Fruit fly (Drosophila melanogaster): ENCODE data around the gene AlkB.

- TF ChIP-seq EcR (GFP tag; optimal IDR thresholded peaks at IDR 0.05) (no peak), psq (optimal IDR thresholded peaks at IDR 0.05) (no peak), usp (GFP tag; optimal IDR thresholded peaks at IDR 0.05) (no peak), Dll (optimal IDR thresholded peaks at IDR 0.05) (no peak)
These were observed 34.5 kb upstream of the AlkB start for dm6 chrX:15893732-15894264.

All from whole organism.